Worm (Caenorhabditis elegans): ENCODE measurements around the gene srx-42.

The srx-42 gene

DNA sequence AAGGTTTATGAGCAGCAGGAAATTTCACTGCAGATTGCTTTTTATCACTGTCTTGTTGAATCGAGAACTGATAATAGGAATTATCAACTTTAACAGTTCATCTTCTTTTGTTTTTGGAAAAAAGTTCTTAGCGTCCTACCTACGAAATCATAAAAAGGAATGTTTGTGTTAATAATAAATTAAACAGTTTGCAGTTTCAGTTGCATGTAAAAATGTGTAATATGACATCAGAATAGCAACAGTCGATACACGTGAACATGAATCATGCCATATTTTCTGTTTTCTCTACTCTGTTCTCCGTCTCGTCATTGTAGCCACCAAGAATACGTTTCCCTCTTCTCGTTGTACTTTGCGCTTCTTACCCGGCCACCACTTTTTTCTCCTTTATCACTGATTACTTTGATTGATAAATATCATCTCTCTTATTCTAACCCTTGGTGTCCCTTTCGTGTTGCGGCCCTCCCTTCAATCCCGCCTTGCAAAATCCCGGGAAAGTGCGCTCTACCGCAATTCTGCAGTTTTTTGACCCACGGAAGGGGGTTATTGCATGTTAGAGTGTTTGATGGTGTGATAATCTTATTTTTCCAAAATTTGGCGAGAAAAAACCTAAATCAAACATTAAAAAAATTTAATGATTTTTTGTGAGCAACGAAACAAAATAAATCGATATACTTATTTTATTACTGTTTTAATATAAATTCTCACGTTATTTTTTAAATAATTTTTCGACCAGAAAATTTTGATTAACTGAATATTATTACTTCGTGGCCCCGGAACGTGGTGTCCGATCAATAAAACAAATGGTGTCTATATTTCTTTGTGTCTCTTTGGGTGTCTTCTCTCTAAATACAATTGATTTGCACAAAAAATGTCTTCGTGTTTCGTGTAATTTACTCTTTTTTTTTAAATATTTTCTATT, 28.1 kb upstream of the srx-42 start, which contains the start of gene sptl-3:
Gene sptl-3 (plus strand): TSS at position 869 of the 919 bp plus-strand sequence.
- TF ChIP-seq hif-1 (tag; optimal IDR thresholded peaks at IDR 0.05) (no peak), mdl-1 (tag; optimal IDR thresholded peaks at IDR 0.05) (peak in 1 of 2 experiments; percentile 84), nhr-6 (tag; optimal IDR thresholded peaks at IDR 0.05) (peak; percentile 19), mep-1 (tag; optimal IDR thresholded peaks at IDR 0.05) (peak; percentile 39), pqm-1 (tag; optimal IDR thresholded peaks at IDR 0.05) (peak; percentile 87), lsy-2 (tag; optimal IDR thresholded peaks at IDR 0.05) (peak in 1 of 2 experiments; percentile 34), ztf-7 (tag; optimal IDR thresholded peaks at IDR 0.05) (no peak), nhr-48 (tag; optimal IDR thresholded peaks at IDR 0.05) (peak; percentile 59), lir-3 (tag; optimal IDR thresholded peaks at IDR 0.05) (no peak), zfp-2 (tag; optimal IDR thresholded peaks at IDR 0.05) (no peak), skn-1 (tag; optimal IDR thresholded peaks at IDR 0.05) (no peak), gei-8 (GFP tag; optimal IDR thresholded peaks at IDR 0.05) (peak; percentile 38), php-3 (GFP tag; IDR thresholded peaks at IDR 0.05) (peak; percentile 67; the same call in 1 of the 2 replicates), D1046.2 (GFP tag; IDR thresholded peaks at IDR 0.05) (no peak), saeg-2 (GFP tag; IDR thresholded peaks at IDR 0.05) (0 out of 2 replicates have a peak, but pooled peaks have one; percentile 21), zfp-3 (GFP tag; conservative IDR thresholded peaks at IDR 0.05) (no peak), T26A8.4 (GFP tag; IDR thresholded peaks at IDR 0.05) (no peak), mdt-29 (GFP tag; IDR thresholded peaks at IDR 0.05) (no peak), nhr-25 (tag; optimal IDR thresholded peaks at IDR 0.05; ENCODE audit: borderline replicate concordance, insufficient read depth) (no peak), snpc-1.2 (GFP tag; IDR thresholded peaks at IDR 0.05) (no peak), spr-3 (GFP tag; optimal IDR thresholded peaks at IDR 0.05) (no peak), set-16 (GFP tag; IDR thresholded peaks at IDR 0.05) (no peak), nhr-11 (tag; optimal IDR thresholded peaks at IDR 0.05) (peak; percentile 60), nhr-28 (tag; optimal IDR thresholded peaks at IDR 0.05) (peak; percentile 93), R02D3.7 (tag; optimal IDR thresholded peaks at IDR 0.05) (no peak), nhr-10 (tag; optimal IDR thresholded peaks at IDR 0.05) (peak; percentile 63), F10B5.3 (tag; optimal IDR thresholded peaks at IDR 0.05) (no peak), dve-1 (tag; optimal IDR thresholded peaks at IDR 0.05; ENCODE audit: insufficient read depth) (peak; percentile 77), ceh-32 (tag; optimal IDR thresholded peaks at IDR 0.05; ENCODE audit: poor library complexity) (no peak), daf-16 (GFP tag; optimal IDR thresholded peaks at IDR 0.05) (no peak), daf-16 (tag; optimal IDR thresholded peaks at IDR 0.05) (peak; percentile 72), lin-15B (tag; optimal IDR thresholded peaks at IDR 0.05) (no peak), Y5F2A.4 (GFP tag; optimal IDR thresholded peaks at IDR 0.05) (no peak), daf-12 (tag; optimal IDR thresholded peaks at IDR 0.05) (no peak), nhr-76 (tag; optimal IDR thresholded peaks at IDR 0.05) (no peak), hmg-1.1 (GFP tag; IDR thresholded peaks at IDR 0.05) (0 out of 2 replicates have a peak, but pooled peaks have one; percentile 42), jun-1 (tag; optimal IDR thresholded peaks at IDR 0.05) (no peak), ceh-62 (tag; optimal IDR thresholded peaks at IDR 0.05) (no peak), Y48G9A.11 (GFP tag; IDR thresholded peaks at IDR 0.05) (no peak), hlh-30 (tag; optimal IDR thresholded peaks at IDR 0.05; ENCODE audit: insufficient read depth) (peak; percentile 58), daf-8 (GFP tag; IDR thresholded peaks at IDR 0.05) (no peak), cey-2 (tag; optimal IDR thresholded peaks at IDR 0.05; ENCODE audit: borderline replicate concordance, insufficient read depth) (peak; percentile 87), zip-2 (tag; optimal IDR thresholded peaks at IDR 0.05) (no peak), F37D6.2 (tag; optimal IDR thresholded peaks at IDR 0.05) (no peak), dmd-6 (GFP tag; IDR thresholded peaks at IDR 0.05) (peak; percentile 73), ZK337.2 (GFP tag; IDR thresholded peaks at IDR 0.05) (no peak), ctbp-1 (GFP tag; IDR thresholded peaks at IDR 0.05) (0 out of 2 replicates have a peak, but pooled peaks have one; percentile 30), hlh-11 (tag; optimal IDR thresholded peaks at IDR 0.05) (peak; percentile 84), nhr-102 (tag; optimal IDR thresholded peaks at IDR 0.05) (peak; percentile 13)
